Fruit fly (Drosophila melanogaster) ovary, adult (tissue): Measurements from ENCODE around the gene mTerf5.

Source experiments
- CG17801 ChIP-seq: fragments of 200-800 bp; optimal IDR thresholded peaks from 2 replicates; lab custom pipeline; 2019; ENCODE audit warnings: missing biosample characterization, mild to moderate bottlenecking, missing genetic modification characterization, moderate library complexity; ENCODE audit not compliant: partially characterized antibody

mTerf5 gene

dm6 chr3R:18223434-18223833 lies at the start of gene mTerf5, which contains the start of gene Non3:
Gene mTerf5, minus strand, starts transcription at chr3R:18223682.
Gene Non3, plus strand, starts transcription at chr3R:18223722.
- peak; percentile 73 for TF ChIP-seq CG17801 (GFP tag; lab: Kevin White, UChicago)

dm6 chr3R:18269744-18270348 lies 46.4 kb upstream of the mTerf5 start:
- TF ChIP-seq CG17801 (GFP tag; lab: Kevin White, UChicago) = no peak

- TF ChIP-seq CG17801 (GFP tag; lab: Kevin White, UChicago) = no peak
These were observed 44.0 kb upstream of the mTerf5 start, which contains the start of gene CG18599 for dm6 chr3R:18267489-18267888. Gene CG18599, plus strand, starts transcription at chr3R:18267789.

dm6 chr3R:18266665-18267064 lies 43.2 kb upstream of the mTerf5 start:
- no peak for TF ChIP-seq CG17801 (GFP tag; lab: Kevin White, UChicago)

- TF ChIP-seq CG17801 (GFP tag; lab: Kevin White, UChicago) = no peak
These were observed 41.8 kb upstream of the mTerf5 start for dm6 chr3R:18265275-18265674.

- no peak for TF ChIP-seq CG17801 (GFP tag; lab: Kevin White, UChicago)
These were observed 38.1 kb upstream of the mTerf5 start for dm6 chr3R:18261602-18262001.

- no peak for TF ChIP-seq CG17801 (GFP tag; lab: Kevin White, UChicago)
These were observed 36.5 kb upstream of the mTerf5 start for dm6 chr3R:18260016-18260415.

dm6 chr3R:18255281-18255680 lies 31.8 kb upstream of the mTerf5 start, which contains the start of the genes Ada2a, Polr2D, Tgs1 and moi:
Gene Ada2a, minus strand, starts transcription at chr3R:18255487.
Gene Polr2D, minus strand, starts transcription at chr3R:18255487.
Gene Tgs1, plus strand, starts transcription at chr3R:18255530.
Gene moi, plus strand, starts transcription at chr3R:18255530.
- TF ChIP-seq CG17801 (GFP tag; lab: Kevin White, UChicago) = peak; percentile 23

dm6 chr3R:18252578-18252977 lies 29.1 kb upstream of the mTerf5 start, which contains the start of gene CG12320:
Gene CG12320, minus strand, starts transcription at chr3R:18252734.
- TF ChIP-seq CG17801 (GFP tag; lab: Kevin White, UChicago) = no peak

- TF ChIP-seq CG17801 (GFP tag; lab: Kevin White, UChicago) = no peak
These were observed 28.4 kb upstream of the mTerf5 start for dm6 chr3R:18251876-18252275.

dm6 chr3R:18250815-18251214 lies 27.3 kb upstream of the mTerf5 start, which contains the start of gene CG18598:
Gene CG18598, plus strand, starts transcription at chr3R:18251115.
- no peak for TF ChIP-seq CG17801 (GFP tag; lab: Kevin White, UChicago)

- TF ChIP-seq CG17801 (GFP tag; lab: Kevin White, UChicago) = no peak
These were observed 25.8 kb upstream of the mTerf5 start for dm6 chr3R:18249268-18249667.

- peak; percentile 25 for TF ChIP-seq CG17801 (GFP tag; lab: Kevin White, UChicago)
These were observed 22.6 kb upstream of the mTerf5 start for dm6 chr3R:18246041-18246440.

dm6 chr3R:18245044-18245596 lies 21.6 kb upstream of the mTerf5 start:
- no peak for TF ChIP-seq CG17801 (GFP tag; lab: Kevin White, UChicago)

dm6 chr3R:18244171-18245043 lies 20.9 kb upstream of the mTerf5 start:
- TF ChIP-seq CG17801 (GFP tag; lab: Kevin White, UChicago) = peak; percentile 45
